Worm (Caenorhabditis elegans) whole organism, L1 larva: ENCODE measurements around the gene F10C1.3.

Source experiments
- C34B4.2 ChIP-seq: sonication (generic microtip); optimal IDR thresholded peaks from 2 replicates; lab custom pipeline; 2017; ENCODE audit warnings: mild to moderate bottlenecking, missing genetic modification characterization, missing compliant biosample characterization
- F16B12.6 ChIP-seq: fragments of 150-350 bp; optimal IDR thresholded peaks from 2 replicates; lab custom pipeline; 2014; ENCODE audit warnings: missing biosample characterization, missing genetic modification characterization
- aha-1 ChIP-seq: fragments of 150-350 bp; optimal IDR thresholded peaks from 2 replicates; lab custom pipeline; 2014; ENCODE audit warnings: missing biosample characterization, missing genetic modification characterization
- alr-1 ChIP-seq: fragments of 200-800 bp; sonication (Bioruptor generic); optimal IDR thresholded peaks from 2 replicates; lab custom pipeline; 2018; ENCODE audit warnings: borderline replicate concordance, mild to moderate bottlenecking, missing genetic modification characterization, missing compliant biosample characterization
- elt-3 ChIP-seq, 6 experiments: fragments of 150-350 bp in 1 of 6; sonication (generic microtip); optimal IDR thresholded peaks; 2 replicates each; lab custom pipeline; 2017 to 2018; ENCODE audit warnings: missing biosample characterization in 6 of 6, missing genetic modification characterization in 6 of 6, inconsistent platforms in 1 of 6
- fos-1 ChIP-seq: fragments of 150-350 bp; optimal IDR thresholded peaks from 2 replicates; lab custom pipeline; 2014; ENCODE audit warnings: missing biosample characterization, missing genetic modification characterization
- lin-39 ChIP-seq: fragments of 150-350 bp; optimal IDR thresholded peaks from 2 replicates; lab custom pipeline; 2014; ENCODE audit warnings: missing biosample characterization, missing genetic modification reagents, missing genetic modification characterization
- mdl-1 ChIP-seq, 2 experiments: fragments of 150-350 bp; optimal IDR thresholded peaks; 2 replicates each; lab custom pipeline; 2014 to 2017; ENCODE audit warnings: missing biosample characterization in 2 of 2, missing genetic modification characterization in 2 of 2, inconsistent platforms in 1 of 2
- nhr-237 ChIP-seq: fragments of 150-350 bp; optimal IDR thresholded peaks from 2 replicates; lab custom pipeline; 2014; ENCODE audit warnings: missing biosample characterization, missing genetic modification characterization
- snu-23 ChIP-seq: sonication (generic microtip); optimal IDR thresholded peaks from 2 replicates; lab custom pipeline; 2016; ENCODE audit warnings: missing genetic modification characterization, missing compliant biosample characterization
- sptf-1 ChIP-seq: fragments of 150-350 bp; optimal IDR thresholded peaks from 2 replicates; lab custom pipeline; 2014; ENCODE audit warnings: missing biosample characterization, missing genetic modification characterization
- unc-62 ChIP-seq: fragments of 150-350 bp; optimal IDR thresholded peaks from 2 replicates; lab custom pipeline; 2014; ENCODE audit warnings: missing biosample characterization, missing genetic modification reagents, missing genetic modification characterization
- unc-98 ChIP-seq: fragments of 200-800 bp; sonication (Bioruptor generic); IDR thresholded peaks from 2 replicates; pipeline ENCODE4 v1.3.6; 2022; ENCODE audit warnings: missing genetic modification characterization, missing compliant biosample characterization

DNA sequence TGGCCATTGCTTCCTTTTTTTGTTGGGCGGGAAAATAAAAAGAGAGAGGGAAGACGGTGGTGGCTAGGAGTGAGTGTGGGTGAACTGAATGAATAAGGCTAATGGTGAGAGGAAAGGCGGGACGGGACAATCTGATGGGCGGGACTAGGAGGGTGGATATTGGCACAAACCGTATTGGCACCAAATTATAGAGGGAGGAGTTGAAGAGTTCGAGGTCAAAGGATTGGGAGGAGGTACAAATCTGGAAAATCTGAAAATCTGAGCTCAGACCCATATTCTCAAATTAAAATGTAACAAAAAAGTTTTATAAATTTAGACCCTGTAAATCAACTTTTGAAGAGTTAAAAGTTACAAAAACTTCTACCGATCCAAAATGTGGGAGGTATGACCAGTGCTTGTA lies 18.8 kb downstream of the F10C1.3 start, which contains the start of gene hlh-14:
- TF ChIP-seq aha-1 (tag; lab: Kevin White, UChicago) = no peak
- TF ChIP-seq mdl-1 (tag; optimal IDR thresholded peaks at IDR 0.05; lab: Kevin White, UChicago) = no peak
- TF ChIP-seq lin-39 (tag; lab: Kevin White, UChicago) = no peak
- no peak for TF ChIP-seq fos-1
- TF ChIP-seq nhr-237 (tag; lab: Kevin White, UChicago) = no peak
- TF ChIP-seq alr-1 (tag; lab: Kevin White, UChicago) = no peak
- no peak for TF ChIP-seq unc-62 (GFP tag; lab: Kevin White, UChicago)
- TF ChIP-seq F16B12.6 (tag; lab: Kevin White, UChicago) = no peak
- TF ChIP-seq elt-3 (tag; optimal IDR thresholded peaks at IDR 0.05; lab: Kevin White, UChicago) = no peak
- no peak for TF ChIP-seq unc-98 (GFP tag; lab: Robert Waterston, UW)
- TF ChIP-seq snu-23 (GFP tag; lab: Kevin White, UChicago) = no peak
- TF ChIP-seq C34B4.2 (tag; lab: Kevin White, UChicago) = no peak
- TF ChIP-seq sptf-1 (tag; lab: Kevin White, UChicago) = no peak
